Fruit fly (Drosophila melanogaster) whole organism, embryonic: ENCODE data around the gene Trf4-1.
A peak's percentile ranks its signal among the peaks of the same experiment; 100 is the strongest.

Source experiments
- ATbp ChIP-seq: fragments of 200-800 bp; sonication (Bioruptor generic); optimal IDR thresholded peaks from 2 replicates; lab custom pipeline; 2017; ENCODE audit warnings: missing biosample characterization, mild to moderate bottlenecking, missing genetic modification characterization, missing genetic modification reagents
- Ada2b ChIP-seq: fragments of 200-800 bp; sonication (Bioruptor generic); IDR thresholded peaks from 2 replicates; pipeline ENCODE4 v1.3.6; 2022; ENCODE audit warnings: missing biosample characterization, missing genetic modification characterization
- CG10321 ChIP-seq: fragments of 200-800 bp; sonication (Bioruptor generic); IDR thresholded peaks from 2 replicates; pipeline ENCODE4 v1.3.6; 2022; ENCODE audit warnings: missing biosample characterization, missing genetic modification characterization
- CG10543 ChIP-seq: fragments of 200-800 bp; sonication (Bioruptor generic); optimal IDR thresholded peaks from 3 replicates; lab custom pipeline; 2017; ENCODE audit warnings: missing biosample characterization, mild to moderate bottlenecking, missing genetic modification characterization, moderate library complexity
- CG12659 ChIP-seq: fragments of 200-800 bp; sonication (Bioruptor generic); optimal IDR thresholded peaks from 3 replicates; lab custom pipeline; 2017; ENCODE audit warnings: mild to moderate bottlenecking, missing biosample characterization, missing genetic modification reagents, missing genetic modification characterization
- CG13424 ChIP-seq: fragments of 200-800 bp; sonication (Bioruptor generic); optimal IDR thresholded peaks from 2 replicates; lab custom pipeline; 2019; ENCODE audit warnings: missing biosample characterization, mild to moderate bottlenecking, missing genetic modification characterization, moderate library complexity
- CG14441 ChIP-seq: fragments of 200-800 bp; sonication (Bioruptor generic); IDR thresholded peaks from 2 replicates; pipeline ENCODE4 v1.3.6; 2022; ENCODE audit warnings: missing biosample characterization, missing genetic modification characterization
- CG15514 ChIP-seq: fragments of 200-800 bp; sonication (Bioruptor generic); optimal IDR thresholded peaks from 3 replicates; lab custom pipeline; 2017; ENCODE audit warnings: missing biosample characterization, missing genetic modification characterization, mild to moderate bottlenecking, moderate library complexity, missing genetic modification reagents
- CG1647 ChIP-seq: fragments of 200-800 bp; sonication (Bioruptor generic); optimal IDR thresholded peaks from 3 replicates; lab custom pipeline; 2016; ENCODE audit warnings: missing biosample characterization, missing genetic modification characterization
- CG16863 ChIP-seq: fragments of 200-800 bp; sonication (Bioruptor generic); optimal IDR thresholded peaks from 3 replicates; lab custom pipeline; 2016; ENCODE audit warnings: missing biosample characterization, missing genetic modification characterization
- CG17328 ChIP-seq: fragments of 200-800 bp; sonication (Bioruptor generic); IDR thresholded peaks from 2 replicates; pipeline ENCODE4 v1.3.6; 2022; ENCODE audit warnings: missing biosample characterization, missing genetic modification characterization
- CG17385 ChIP-seq: fragments of 200-800 bp; sonication (Bioruptor generic); optimal IDR thresholded peaks from 3 replicates; lab custom pipeline; 2018; ENCODE audit warnings: missing biosample characterization, mild to moderate bottlenecking, missing genetic modification characterization
- CG18262 ChIP-seq: fragments of 200-800 bp; optimal IDR thresholded peaks from 3 replicates; lab custom pipeline; 2019; ENCODE audit warnings: missing biosample characterization, mild to moderate bottlenecking, missing genetic modification characterization, moderate library complexity
- CG18476 ChIP-seq: fragments of 200-800 bp; sonication (Bioruptor generic); optimal IDR thresholded peaks from 2 replicates; lab custom pipeline; 2016; ENCODE audit warnings: missing biosample characterization, mild to moderate bottlenecking, missing genetic modification characterization
- CG2712 ChIP-seq: fragments of 200-800 bp; optimal IDR thresholded peaks from 3 replicates; lab custom pipeline; 2019; ENCODE audit warnings: missing biosample characterization, mild to moderate bottlenecking, missing genetic modification characterization, moderate library complexity
- CG4282 ChIP-seq: fragments of 200-800 bp; sonication (Bioruptor generic); optimal IDR thresholded peaks from 2 replicates; lab custom pipeline; 2016; ENCODE audit warnings: missing biosample characterization, missing genetic modification characterization
- CG43689 ChIP-seq: fragments of 200-800 bp; sonication (Bioruptor generic); IDR thresholded peaks from 2 replicates; pipeline ENCODE4 v1.3.6; 2022; ENCODE audit warnings: missing biosample characterization, missing genetic modification characterization
- CG5245 ChIP-seq: fragments of 200-800 bp; sonication (Bioruptor generic); optimal IDR thresholded peaks from 3 replicates; lab custom pipeline; 2016; ENCODE audit warnings: missing biosample characterization, missing genetic modification characterization
- CG6683 ChIP-seq: fragments of 200-800 bp; sonication (Bioruptor generic); optimal IDR thresholded peaks from 2 replicates; lab custom pipeline; 2017; ENCODE audit warnings: missing biosample characterization, mild to moderate bottlenecking, missing genetic modification characterization, missing genetic modification reagents
- CG9215 ChIP-seq: fragments of 200-800 bp; sonication (Bioruptor generic); IDR thresholded peaks from 2 replicates; pipeline ENCODE4 v1.3.6; 2022; ENCODE audit warnings: missing biosample characterization, missing genetic modification characterization
- CG9437 ChIP-seq: fragments of 200-800 bp; sonication (Bioruptor generic); optimal IDR thresholded peaks from 2 replicates; lab custom pipeline; 2018; ENCODE audit warnings: missing biosample characterization, mild to moderate bottlenecking, missing genetic modification characterization
- CG9609 ChIP-seq: fragments of 200-800 bp; sonication (Bioruptor generic); optimal IDR thresholded peaks from 3 replicates; lab custom pipeline; 2016; ENCODE audit warnings: missing biosample characterization, missing genetic modification characterization
- CG9876 ChIP-seq: fragments of 200-800 bp; sonication (Bioruptor generic); optimal IDR thresholded peaks from 2 replicates; lab custom pipeline; 2016; ENCODE audit warnings: missing biosample characterization, missing genetic modification characterization
- CG9932 ChIP-seq: fragments of 200-800 bp; sonication (Bioruptor generic); IDR thresholded peaks from 2 replicates; pipeline ENCODE4 v1.3.6; 2022; ENCODE audit warnings: missing biosample characterization, missing genetic modification characterization
- E2f2 ChIP-seq: fragments of 200-800 bp; sonication (Bioruptor generic); IDR thresholded peaks from 2 replicates; pipeline ENCODE4 v1.3.6; 2022; ENCODE audit warnings: missing biosample characterization, missing genetic modification characterization
- Fer1 ChIP-seq: fragments of 200-800 bp; sonication (Bioruptor generic); optimal IDR thresholded peaks from 2 replicates; lab custom pipeline; 2017; ENCODE audit warnings: missing biosample characterization, mild to moderate bottlenecking, missing genetic modification characterization
- Fer3 ChIP-seq: fragments of 200-800 bp; sonication (Bioruptor generic); optimal IDR thresholded peaks from 2 replicates; lab custom pipeline; 2018; ENCODE audit warnings: missing biosample characterization, mild to moderate bottlenecking, missing genetic modification characterization, moderate library complexity
- H15 ChIP-seq: fragments of 200-800 bp; sonication (Bioruptor generic); IDR thresholded peaks from 3 replicates; pipeline ENCODE4 v1.3.6; 2022; ENCODE audit warnings: missing biosample characterization, missing genetic modification characterization
- HHEX ChIP-seq: fragments of 200-800 bp; sonication (Bioruptor generic); optimal IDR thresholded peaks from 3 replicates; lab custom pipeline; 2017; ENCODE audit warnings: missing biosample characterization, mild to moderate bottlenecking, missing genetic modification characterization, missing genetic modification reagents
- Hmr ChIP-seq: fragments of 200-800 bp; sonication (Bioruptor generic); optimal IDR thresholded peaks from 3 replicates; lab custom pipeline; 2017; ENCODE audit warnings: mild to moderate bottlenecking, missing biosample characterization, missing genetic modification reagents, missing genetic modification characterization
- Hmx ChIP-seq: fragments of 200-800 bp; sonication (Bioruptor generic); optimal IDR thresholded peaks from 2 replicates; lab custom pipeline; 2016; ENCODE audit warnings: missing biosample characterization, missing genetic modification characterization
- MBD-R2 ChIP-seq: fragments of 200-800 bp; sonication (Bioruptor generic); IDR thresholded peaks from 2 replicates; pipeline ENCODE4 v1.3.6; 2022; ENCODE audit warnings: missing biosample characterization, missing genetic modification characterization
- Nf-YC ChIP-seq: fragments of 200-800 bp; optimal IDR thresholded peaks from 3 replicates; lab custom pipeline; 2019; ENCODE audit warnings: missing biosample characterization, mild to moderate bottlenecking, missing genetic modification characterization, moderate library complexity
- Oli ChIP-seq: fragments of 200-800 bp; sonication (Bioruptor generic); optimal IDR thresholded peaks from 2 replicates; lab custom pipeline; 2018; ENCODE audit warnings: missing biosample characterization, mild to moderate bottlenecking, missing genetic modification characterization, moderate library complexity
- Optix ChIP-seq: fragments of 200-800 bp; sonication (Bioruptor generic); IDR thresholded peaks from 3 replicates; pipeline ENCODE4 v1.3.6; 2022; ENCODE audit warnings: missing biosample characterization, missing genetic modification characterization
- Rfx ChIP-seq: fragments of 200-800 bp; sonication (Bioruptor generic); IDR thresholded peaks from 2 replicates; pipeline ENCODE4 v1.3.6; 2022; ENCODE audit warnings: missing biosample characterization, missing genetic modification characterization
- TFAM ChIP-seq: fragments of 200-800 bp; sonication (Bioruptor generic); optimal IDR thresholded peaks from 2 replicates; lab custom pipeline; 2017; ENCODE audit warnings: missing biosample characterization, missing genetic modification characterization, inconsistent platforms
- Taf1 ChIP-seq: fragments of 200-800 bp; sonication (Bioruptor generic); IDR thresholded peaks from 2 replicates; pipeline ENCODE4 v1.3.6; 2022; ENCODE audit warnings: missing biosample characterization, missing genetic modification characterization
- Vsx1 ChIP-seq: fragments of 200-800 bp; sonication (Bioruptor generic); optimal IDR thresholded peaks from 2 replicates; lab custom pipeline; 2017; ENCODE audit warnings: missing biosample characterization, mild to moderate bottlenecking, missing genetic modification characterization, missing genetic modification reagents
- caup ChIP-seq: fragments of 200-800 bp; sonication (Bioruptor generic); optimal IDR thresholded peaks from 3 replicates; lab custom pipeline; 2017; ENCODE audit warnings: missing biosample characterization, mild to moderate bottlenecking, missing genetic modification characterization, moderate library complexity; ENCODE audit not compliant: severe bottlenecking
- dati ChIP-seq: fragments of 200-800 bp; sonication (Bioruptor generic); IDR thresholded peaks from 2 replicates; pipeline ENCODE4 v1.3.6; 2022; ENCODE audit warnings: missing biosample characterization, missing genetic modification characterization
- ems ChIP-seq: fragments of 200-800 bp; sonication (Bioruptor generic); optimal IDR thresholded peaks from 3 replicates; lab custom pipeline; 2016; ENCODE audit warnings: missing biosample characterization, missing genetic modification characterization
- ind ChIP-seq: fragments of 200-800 bp; sonication (Bioruptor generic); optimal IDR thresholded peaks from 3 replicates; lab custom pipeline; 2016; ENCODE audit warnings: missing biosample characterization, missing genetic modification characterization
- jing ChIP-seq: fragments of 200-800 bp; sonication (Bioruptor generic); optimal IDR thresholded peaks from 2 replicates; lab custom pipeline; 2018; ENCODE audit warnings: missing biosample characterization, mild to moderate bottlenecking, missing genetic modification characterization
- lab ChIP-seq: fragments of 200-800 bp; sonication (Bioruptor generic); optimal IDR thresholded peaks from 3 replicates; lab custom pipeline; 2017; ENCODE audit warnings: missing biosample characterization, missing genetic modification characterization, mild to moderate bottlenecking, moderate library complexity, missing genetic modification reagents
- lilli ChIP-seq: fragments of 200-800 bp; sonication (Bioruptor generic); optimal IDR thresholded peaks from 3 replicates; lab custom pipeline; 2016; ENCODE audit warnings: missing biosample characterization, missing genetic modification characterization
- nom ChIP-seq: fragments of 200-800 bp; sonication (Bioruptor generic); optimal IDR thresholded peaks from 2 replicates; lab custom pipeline; 2017; ENCODE audit warnings: missing biosample characterization, missing genetic modification characterization, mild to moderate bottlenecking, moderate library complexity, missing genetic modification reagents
- org-1 ChIP-seq: fragments of 200-800 bp; sonication (Bioruptor generic); optimal IDR thresholded peaks from 2 replicates; lab custom pipeline; 2017; ENCODE audit warnings: missing biosample characterization, missing genetic modification characterization
- phol ChIP-seq: fragments of 200-800 bp; sonication (Bioruptor generic); optimal IDR thresholded peaks from 3 replicates; lab custom pipeline; 2018; ENCODE audit warnings: missing biosample characterization, mild to moderate bottlenecking, missing genetic modification characterization, moderate library complexity
- sug ChIP-seq: fragments of 200-800 bp; optimal IDR thresholded peaks from 2 replicates; lab custom pipeline; 2019; ENCODE audit warnings: missing biosample characterization, mild to moderate bottlenecking, missing genetic modification characterization, moderate library complexity
- tin ChIP-seq: fragments of 200-800 bp; sonication (Bioruptor generic); optimal IDR thresholded peaks from 3 replicates; lab custom pipeline; 2016; ENCODE audit warnings: missing biosample characterization, missing genetic modification characterization

The Trf4-1 gene

DNA sequence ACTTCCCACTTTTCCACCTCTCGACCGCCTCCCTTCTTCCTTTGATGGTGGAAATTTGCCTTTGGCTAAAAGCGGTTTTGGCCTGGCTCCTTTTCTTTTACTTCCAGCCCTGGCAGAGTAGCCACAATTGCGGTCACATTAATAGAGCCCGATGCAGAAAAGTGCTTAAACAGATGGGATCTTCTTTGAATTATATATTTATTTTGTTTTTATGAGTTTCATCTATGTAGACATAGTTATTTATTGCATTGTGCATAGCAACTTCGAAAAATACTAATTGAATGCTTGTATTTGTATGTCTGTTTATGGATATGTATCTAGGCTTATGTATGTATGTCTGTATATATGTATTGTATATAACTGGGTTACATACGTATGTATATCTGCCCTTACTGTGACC is 18.1 kb upstream of the Trf4-1 start (continued):
- TF ChIP-seq ATbp (peak; percentile 23), Rfx (peak; percentile 76), Oli (tag; lab: Kevin White, UChicago) (peak; percentile 59), org-1 (GFP tag; lab: Kevin White, UChicago) (peak; percentile 45), CG4282 (no peak), HHEX (GFP tag; lab: Kevin White, UChicago) (peak; percentile 60), CG16863 (GFP tag; lab: Kevin White, UChicago) (no peak), ems (GFP tag; lab: Kevin White, UChicago) (no peak), CG6683 (GFP tag; lab: Kevin White, UChicago) (peak; percentile 51), sug (tag; lab: Kevin White, UChicago) (peak; percentile 38), nom (GFP tag; lab: Kevin White, UChicago) (peak; percentile 21), CG1647 (GFP tag; lab: Kevin White, UChicago) (no peak), Hmx (GFP tag; lab: Kevin White, UChicago) (no peak), tin (GFP tag; lab: Kevin White, UChicago) (peak; percentile 25), lilli (GFP tag; lab: Kevin White, UChicago) (peak; percentile 50), phol (tag; lab: Kevin White, UChicago) (peak; percentile 45), Fer3 (peak; percentile 71), CG43689 (GFP tag; lab: Robert Waterston, UW) (no peak), CG15514 (GFP tag; lab: Kevin White, UChicago) (peak; percentile 58), Fer1 (peak; percentile 85), CG14441 (GFP tag; lab: Robert Waterston, UW) (peak; percentile 58), CG17328 (GFP tag; lab: Robert Waterston, UW) (peak; percentile 29; the same call in 1 of the 2 replicates), Hmr (peak; percentile 82), CG18262 (tag; lab: Kevin White, UChicago) (peak; percentile 41), CG2712 (peak; percentile 50), CG9609 (GFP tag; lab: Kevin White, UChicago) (no peak), CG9876 (GFP tag; lab: Kevin White, UChicago) (no peak), dati (GFP tag; lab: Robert Waterston, UW) (no peak), lab (GFP tag; lab: Kevin White, UChicago) (peak; percentile 86), CG13424 (tag; lab: Kevin White, UChicago) (peak; percentile 60), Optix (GFP tag; lab: Robert Waterston, UW) (no peak), Ada2b (GFP tag; lab: Robert Waterston, UW) (peak; percentile 67; the same call in 1 of the 2 replicates), CG10543 (GFP tag; lab: Kevin White, UChicago) (peak; percentile 10), MBD-R2 (GFP tag; lab: Robert Waterston, UW) (peak; percentile 20; the same call in 1 of the 2 replicates), CG9932 (GFP tag; lab: Robert Waterston, UW) (no peak), CG12659 (peak; percentile 54), CG10321 (no peak), E2f2 (GFP tag; lab: Robert Waterston, UW) (peak; percentile 46; the same call in 1 of the 2 replicates), CG9215 (GFP tag; lab: Robert Waterston, UW) (0 out of 2 replicates have a peak, but pooled peaks have one; percentile 30), Nf-YC (tag; lab: Kevin White, UChicago) (peak; percentile 3), jing (no peak), TFAM (GFP tag; lab: Kevin White, UChicago) (no peak), CG9437 (GFP tag; lab: Kevin White, UChicago) (peak; percentile 15), CG17385 (GFP tag; lab: Kevin White, UChicago) (peak; percentile 54), Vsx1 (GFP tag; lab: Kevin White, UChicago) (no peak), Taf1 (GFP tag; lab: Robert Waterston, UW) (no peak), CG18476 (GFP tag; lab: Kevin White, UChicago) (peak; percentile 2), H15 (GFP tag; lab: Robert Waterston, UW) (0 out of 3 replicates have a peak, but pooled peaks have one; percentile 27), caup (peak; percentile 61), CG5245 (GFP tag; lab: Kevin White, UChicago) (peak; percentile 26), ind (GFP tag; lab: Kevin White, UChicago) (peak; percentile 41)
